Fruit fly (Drosophila melanogaster): ENCODE results near the gene Argk2.

Argk2 gene

DNA sequence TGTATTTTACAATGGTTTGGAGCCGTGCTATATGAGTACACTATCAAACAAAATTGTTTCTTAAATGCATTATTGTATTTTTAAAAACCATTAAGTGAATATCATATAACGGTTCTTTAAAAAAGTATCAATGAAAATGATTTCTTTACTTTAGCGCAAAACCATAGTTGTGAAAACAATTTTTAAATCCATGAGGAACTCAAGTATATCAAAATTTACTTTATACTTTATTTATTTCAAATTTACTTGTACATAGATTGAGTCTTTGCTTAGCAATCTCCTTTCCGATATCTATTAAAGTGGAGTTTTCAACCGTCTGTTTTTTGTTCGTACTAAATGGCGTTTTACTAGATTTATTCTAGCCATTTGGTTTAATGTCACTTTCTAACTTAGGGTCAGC lies at the start of gene Argk2:
Argk2 (plus strand) TSS at position 378 of the 400 bp plus-strand sequence.
- TF ChIP-seq zen (tag; optimal IDR thresholded peaks at IDR 0.05): peak; percentile 1
- TF ChIP-seq Myb (GFP tag; optimal IDR thresholded peaks at IDR 0.05): peak; percentile 69
- peak; percentile 17 for TF ChIP-seq gem (tag; optimal IDR thresholded peaks at IDR 0.05)
- 0 out of 2 replicates have a peak, but pooled peaks have one; percentile 16 for TF ChIP-seq CG14014 (GFP tag; IDR thresholded peaks at IDR 0.05)
- TF ChIP-seq CG2712 (tag; optimal IDR thresholded peaks at IDR 0.05): peak; percentile 45
- no peak for TF ChIP-seq CG17186 (GFP tag; optimal IDR thresholded peaks at IDR 0.05)
- peak; percentile 74 for TF ChIP-seq Abd-B (GFP tag; optimal IDR thresholded peaks at IDR 0.05)
- no peak for TF ChIP-seq sob (GFP tag; IDR thresholded peaks at IDR 0.05)
- peak; percentile 21 for TF ChIP-seq BEAF-32 (GFP tag; optimal IDR thresholded peaks at IDR 0.05)
- no peak for TF ChIP-seq onecut (GFP tag; IDR thresholded peaks at IDR 0.05)
- no peak for TF ChIP-seq emc (GFP tag; optimal IDR thresholded peaks at IDR 0.05)
- peak; percentile 51 for TF ChIP-seq Ptx1 (GFP tag; IDR thresholded peaks at IDR 0.05)
- TF ChIP-seq knrl (GFP tag; IDR thresholded peaks at IDR 0.05; ENCODE audit: partially characterized antibody): peak; percentile 58; the same call in 2 of the 3 replicates
- TF ChIP-seq CG11504 (tag; optimal IDR thresholded peaks at IDR 0.05): peak; percentile 35
- 0 out of 2 replicates have a peak, but pooled peaks have one; percentile 10 for TF ChIP-seq bbx (GFP tag; IDR thresholded peaks at IDR 0.05; ENCODE audit: partially characterized antibody)
- peak; percentile 10; the same call in 1 of the 2 replicates for TF ChIP-seq CG6272 (GFP tag; IDR thresholded peaks at IDR 0.05)
- peak; percentile 18 for TF ChIP-seq phol (tag; optimal IDR thresholded peaks at IDR 0.05)
- TF ChIP-seq pita (GFP tag; optimal IDR thresholded peaks at IDR 0.05): peak; percentile 70
- peak; percentile 11 for TF ChIP-seq nmo (GFP tag; optimal IDR thresholded peaks at IDR 0.05)
- no peak for TF ChIP-seq Hsf (GFP tag; optimal IDR thresholded peaks at IDR 0.05)
- TF ChIP-seq CG8478 (optimal IDR thresholded peaks at IDR 0.05): peak; percentile 87
- TF ChIP-seq CG18262 (tag; optimal IDR thresholded peaks at IDR 0.05): peak; percentile 8
- peak; percentile 36 for TF ChIP-seq pzg (GFP tag; optimal IDR thresholded peaks at IDR 0.05)
- TF ChIP-seq Lhr (GFP tag; optimal IDR thresholded peaks at IDR 0.05): peak; percentile 30
- TF ChIP-seq Hey (tag; optimal IDR thresholded peaks at IDR 0.05): no peak
- TF ChIP-seq her (GFP tag; optimal IDR thresholded peaks at IDR 0.05): no peak
- 0 out of 2 replicates have a peak, but pooled peaks have one; percentile 22 for TF ChIP-seq CG31441 (GFP tag; IDR thresholded peaks at IDR 0.05)
- peak; percentile 3 for TF ChIP-seq CG17829 (tag; optimal IDR thresholded peaks at IDR 0.05)
- peak; percentile 12 for TF ChIP-seq yki (optimal IDR thresholded peaks at IDR 0.05)
- no peak for TF ChIP-seq CG18764 (GFP tag; optimal IDR thresholded peaks at IDR 0.05)
- TF ChIP-seq CG11247 (GFP tag; IDR thresholded peaks at IDR 0.05): no peak
- TF ChIP-seq zfh2 (GFP tag; optimal IDR thresholded peaks at IDR 0.05): no peak
- peak; percentile 5; the same call in 1 of the 2 replicates for TF ChIP-seq CG32772 (GFP tag; IDR thresholded peaks at IDR 0.05)
- TF ChIP-seq amos (GFP tag; IDR thresholded peaks at IDR 0.05; ENCODE audit: partially characterized antibody): peak; percentile 45; the same call in 1 of the 2 replicates
- no peak for TF ChIP-seq hb (GFP tag; IDR thresholded peaks at IDR 0.05; ENCODE audit: partially characterized antibody)
- TF ChIP-seq slbo (GFP tag; IDR thresholded peaks at IDR 0.05): peak; percentile 44
- TF ChIP-seq vvl (GFP tag; IDR thresholded peaks at IDR 0.05): peak; percentile 40; the same call in 1 of the 2 replicates
- TF ChIP-seq Bgb (GFP tag; IDR thresholded peaks at IDR 0.05; ENCODE audit: partially characterized antibody): peak; percentile 50; the same call in 1 of the 2 replicates
- 0 out of 2 replicates have a peak, but pooled peaks have one; percentile 22 for TF ChIP-seq MBD-R2 (GFP tag; IDR thresholded peaks at IDR 0.05)
- TF ChIP-seq luna (GFP tag; optimal IDR thresholded peaks at IDR 0.05): no peak
- no peak for TF ChIP-seq tio (GFP tag; optimal IDR thresholded peaks at IDR 0.05)
- TF ChIP-seq CG14710 (tag; optimal IDR thresholded peaks at IDR 0.05): peak; percentile 30
- no peak for TF ChIP-seq tup (GFP tag; optimal IDR thresholded peaks at IDR 0.05)
- 0 out of 3 replicates have a peak, but pooled peaks have one; percentile 16 for TF ChIP-seq CG11695 (GFP tag; IDR thresholded peaks at IDR 0.05)
- TF ChIP-seq fd96Cb (tag; optimal IDR thresholded peaks at IDR 0.05): no peak
- no peak for TF ChIP-seq CG7786 (GFP tag; optimal IDR thresholded peaks at IDR 0.05)
- peak; percentile 33; the same call in 1 of the 3 replicates for TF ChIP-seq CG16813 (GFP tag; IDR thresholded peaks at IDR 0.05; ENCODE audit: partially characterized antibody)
- peak; percentile 81 for TF ChIP-seq CG17361 (GFP tag; IDR thresholded peaks at IDR 0.05)
- peak; percentile 2 for TF ChIP-seq CG12659 (GFP tag; optimal IDR thresholded peaks at IDR 0.05)
- TF ChIP-seq zf30C (GFP tag; optimal IDR thresholded peaks at IDR 0.05): no peak
